Fruit fly (Drosophila melanogaster): ENCODE measurements around the gene Or13a.

The Or13a gene

DNA sequence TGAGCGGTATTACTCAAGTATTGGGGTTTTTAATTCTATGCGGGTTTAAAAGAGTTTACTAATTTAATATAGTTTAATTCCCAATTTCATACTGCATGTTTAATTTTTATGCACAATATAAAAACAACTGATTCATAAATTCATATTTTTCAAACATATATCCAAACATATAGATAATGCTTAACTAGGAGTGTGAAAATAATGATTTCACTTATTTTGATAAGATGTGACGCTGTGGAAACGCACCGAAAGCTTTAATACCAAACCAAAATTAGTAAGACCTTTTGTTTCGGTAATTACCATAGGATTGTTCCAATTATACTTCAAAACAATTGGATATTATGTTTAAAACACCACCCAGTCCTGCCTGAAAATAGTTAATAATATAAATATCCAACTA, 9.3 kb downstream of the Or13a start, which contains the start of gene Slc25A46a (continued):
- TF ChIP-seq CG15011 (GFP tag; optimal IDR thresholded peaks at IDR 0.05) = no peak
- no peak for TF ChIP-seq CG17186 (GFP tag; optimal IDR thresholded peaks at IDR 0.05)
- peak; percentile 28 for TF ChIP-seq BEAF-32 (GFP tag; optimal IDR thresholded peaks at IDR 0.05)
- peak; percentile 37 for TF ChIP-seq phol (tag; optimal IDR thresholded peaks at IDR 0.05)
- TF ChIP-seq CG8924 (tag; optimal IDR thresholded peaks at IDR 0.05) = no peak
- TF ChIP-seq CG12659 (GFP tag; optimal IDR thresholded peaks at IDR 0.05) = peak; percentile 26
- TF ChIP-seq CG11723 (GFP tag; optimal IDR thresholded peaks at IDR 0.05) = no peak
- no peak for TF ChIP-seq schlank (tag; optimal IDR thresholded peaks at IDR 0.05)
- peak; percentile 4 for TF ChIP-seq CG8388 (GFP tag; optimal IDR thresholded peaks at IDR 0.05)
- TF ChIP-seq MESR4 (GFP tag; optimal IDR thresholded peaks at IDR 0.05) = peak; percentile 41
- TF ChIP-seq CG1529 (GFP tag; optimal IDR thresholded peaks at IDR 0.05) = no peak
- no peak for TF ChIP-seq tgo (GFP tag; IDR thresholded peaks at IDR 0.05)
- no peak for TF ChIP-seq lilli (GFP tag; optimal IDR thresholded peaks at IDR 0.05)
- no peak for TF ChIP-seq Max (GFP tag; optimal IDR thresholded peaks at IDR 0.05)
- no peak for TF ChIP-seq CG10431 (GFP tag; optimal IDR thresholded peaks at IDR 0.05)
- TF ChIP-seq CG1024 (GFP tag; IDR thresholded peaks at IDR 0.05) = peak; percentile 33; the same call in 1 of the 2 replicates
- TF ChIP-seq stwl (tag; optimal IDR thresholded peaks at IDR 0.05) = peak; percentile 9
- no peak for TF ChIP-seq Xbp1 (GFP tag; optimal IDR thresholded peaks at IDR 0.05)
- TF ChIP-seq BtbVII (GFP tag; optimal IDR thresholded peaks at IDR 0.05) = no peak
- no peak for TF ChIP-seq CHES-1-like (GFP tag; optimal IDR thresholded peaks at IDR 0.05)
- TF ChIP-seq CG2202 (tag; optimal IDR thresholded peaks at IDR 0.05) = no peak
- TF ChIP-seq CG2129 (GFP tag; IDR thresholded peaks at IDR 0.05; ENCODE audit: partially characterized antibody) = no peak
- no peak for TF ChIP-seq CG5245 (GFP tag; optimal IDR thresholded peaks at IDR 0.05)
- no peak for TF ChIP-seq Bgb (GFP tag; IDR thresholded peaks at IDR 0.05; ENCODE audit: partially characterized antibody)
- TF ChIP-seq CG12391 (tag; optimal IDR thresholded peaks at IDR 0.05) = peak; percentile 37
- TF ChIP-seq CG13287 (GFP tag; IDR thresholded peaks at IDR 0.05; ENCODE audit: partially characterized antibody) = no peak
- peak; percentile 4 for TF ChIP-seq CG18262 (tag; optimal IDR thresholded peaks at IDR 0.05)
- no peak for TF ChIP-seq dan (GFP tag; IDR thresholded peaks at IDR 0.05)
- peak; percentile 65 for TF ChIP-seq row (GFP tag; IDR thresholded peaks at IDR 0.05)
- TF ChIP-seq CG17802 (tag; optimal IDR thresholded peaks at IDR 0.05) = peak; percentile 72
- peak; percentile 94 for TF ChIP-seq CG30020 (tag; optimal IDR thresholded peaks at IDR 0.05)
- TF ChIP-seq lola (GFP tag; optimal IDR thresholded peaks at IDR 0.05) = peak in 1 of 3 experiments; percentile 59
- no peak for TF ChIP-seq CG14667 (GFP tag; IDR thresholded peaks at IDR 0.05)
- TF ChIP-seq GATAe (GFP tag; conservative IDR thresholded peaks at IDR 0.05) = no peak
- no peak for TF ChIP-seq CG31224 (GFP tag; IDR thresholded peaks at IDR 0.05)
- TF ChIP-seq CG1603 (tag; optimal IDR thresholded peaks at IDR 0.05) = no peak
- TF ChIP-seq Adf1 (GFP tag; IDR thresholded peaks at IDR 0.05) = no peak
- TF ChIP-seq CG4617 (GFP tag; optimal IDR thresholded peaks at IDR 0.05; ENCODE audit: borderline replicate concordance) = peak; percentile 29
- TF ChIP-seq CG13424 (tag; optimal IDR thresholded peaks at IDR 0.05) = no peak
- peak in 1 of 2 experiments; percentile 13 for TF ChIP-seq crp (GFP tag; optimal IDR thresholded peaks at IDR 0.05)
- peak; percentile 20 for TF ChIP-seq CG15514 (GFP tag; optimal IDR thresholded peaks at IDR 0.05)
- peak; percentile 47 for TF ChIP-seq pzg (GFP tag; optimal IDR thresholded peaks at IDR 0.05)
- no peak for TF ChIP-seq prd (optimal IDR thresholded peaks at IDR 0.05)
- 0 out of 3 replicates have a peak, but pooled peaks have one; percentile 26 for TF ChIP-seq prd (GFP tag; IDR thresholded peaks at IDR 0.05)
- peak; percentile 12 for TF ChIP-seq CG8290 (GFP tag; optimal IDR thresholded peaks at IDR 0.05)
- TF ChIP-seq CG8290 (tag; optimal IDR thresholded peaks at IDR 0.05) = no peak
- TF ChIP-seq tio (GFP tag; optimal IDR thresholded peaks at IDR 0.05) = no peak
- no peak for TF ChIP-seq mld (GFP tag; IDR thresholded peaks at IDR 0.05; ENCODE audit: partially characterized antibody)
- TF ChIP-seq ftz-f1 (GFP tag; optimal IDR thresholded peaks at IDR 0.05) = no peak
- TF ChIP-seq CG9797 (GFP tag; optimal IDR thresholded peaks at IDR 0.05) = peak; percentile 33

Measured in whole organism, embryonic.